Fruit fly (Drosophila melanogaster) whole organism, embryonic: Measurements from ENCODE around the gene Nsun5.

ENCODE experiments used
- Antp ChIP-seq: fragments of 200-800 bp; sonication (Bioruptor generic); optimal IDR thresholded peaks from 3 replicates; lab custom pipeline; 2016; ENCODE audit warnings: missing biosample characterization, missing genetic modification characterization
- Awh ChIP-seq: fragments of 200-800 bp; sonication (Bioruptor generic); IDR thresholded peaks from 2 replicates; pipeline ENCODE4, ENCODE4 v1.3.6; 2022; ENCODE audit warnings: missing biosample characterization, missing genetic modification characterization
- BEAF-32 ChIP-seq: fragments of 200-800 bp; sonication (Bioruptor generic); optimal IDR thresholded peaks from 3 replicates; lab custom pipeline; 2017; ENCODE audit warnings: missing biosample characterization, missing genetic modification characterization, mild to moderate bottlenecking, moderate library complexity, missing genetic modification reagents
- C15 ChIP-seq: fragments of 200-800 bp; sonication (Bioruptor generic); IDR thresholded peaks from 3 replicates; pipeline ENCODE4 v1.3.6; 2022; ENCODE audit warnings: missing biosample characterization, missing genetic modification characterization
- CG1024 ChIP-seq: fragments of 200-800 bp; sonication (Bioruptor generic); IDR thresholded peaks from 2 replicates; pipeline ENCODE4 v1.3.6; 2022; ENCODE audit warnings: missing biosample characterization, missing genetic modification characterization
- CG11398 ChIP-seq: fragments of 200-800 bp; sonication (Bioruptor generic); optimal IDR thresholded peaks from 2 replicates; lab custom pipeline; 2016; ENCODE audit warnings: missing biosample characterization, missing genetic modification characterization
- CG12219 ChIP-seq: fragments of 200-800 bp; sonication (Bioruptor generic); optimal IDR thresholded peaks from 3 replicates; lab custom pipeline; 2018; ENCODE audit warnings: missing biosample characterization, mild to moderate bottlenecking, missing genetic modification characterization
- CG1233 ChIP-seq: fragments of 200-800 bp; sonication (Bioruptor generic); optimal IDR thresholded peaks from 4 replicates; lab custom pipeline; 2018; ENCODE audit warnings: missing biosample characterization, mild to moderate bottlenecking, missing genetic modification characterization
- CG13123 ChIP-seq: fragments of 200-800 bp; sonication (Bioruptor generic); optimal IDR thresholded peaks from 2 replicates; lab custom pipeline; 2016; ENCODE audit warnings: missing biosample characterization, missing genetic modification characterization
- CG18599 ChIP-seq: fragments of 200-800 bp; sonication (Bioruptor generic); optimal IDR thresholded peaks from 3 replicates; lab custom pipeline; 2017; ENCODE audit warnings: missing biosample characterization, missing genetic modification characterization, mild to moderate bottlenecking, moderate library complexity, missing genetic modification reagents
- CG31441 ChIP-seq: fragments of 200-800 bp; sonication (Bioruptor generic); IDR thresholded peaks from 2 replicates; pipeline ENCODE4 v1.3.6; 2022; ENCODE audit warnings: missing biosample characterization, missing genetic modification characterization
- CG33557 ChIP-seq: fragments of 200-800 bp; sonication (Bioruptor generic); optimal IDR thresholded peaks from 2 replicates; lab custom pipeline; 2019; ENCODE audit warnings: missing biosample characterization, mild to moderate bottlenecking, missing genetic modification characterization, moderate library complexity
- CG4424 ChIP-seq: fragments of 200-800 bp; sonication (Bioruptor generic); optimal IDR thresholded peaks from 3 replicates; lab custom pipeline; 2016; ENCODE audit warnings: missing biosample characterization, missing genetic modification characterization
- CG7271 ChIP-seq: fragments of 200-800 bp; sonication (Bioruptor generic); optimal IDR thresholded peaks from 2 replicates; lab custom pipeline; 2018; ENCODE audit warnings: missing biosample characterization, mild to moderate bottlenecking, missing genetic modification characterization, moderate library complexity
- CG8944 ChIP-seq: fragments of 200-800 bp; sonication (Bioruptor generic); optimal IDR thresholded peaks from 3 replicates; lab custom pipeline; 2016; ENCODE audit warnings: missing biosample characterization, missing genetic modification characterization
- CG9215 ChIP-seq: fragments of 200-800 bp; sonication (Bioruptor generic); IDR thresholded peaks from 2 replicates; pipeline ENCODE4 v1.3.6; 2022; ENCODE audit warnings: missing biosample characterization, missing genetic modification characterization
- CG9932 ChIP-seq: fragments of 200-800 bp; sonication (Bioruptor generic); IDR thresholded peaks from 2 replicates; pipeline ENCODE4 v1.3.6; 2022; ENCODE audit warnings: missing biosample characterization, missing genetic modification characterization
- CTCF ChIP-seq: fragments of 200-800 bp; sonication (Bioruptor generic); optimal IDR thresholded peaks from 2 replicates; lab custom pipeline; 2017; ENCODE audit warnings: missing biosample characterization, mild to moderate bottlenecking, missing genetic modification characterization, moderate library complexity
- Dad ChIP-seq: fragments of 200-800 bp; sonication (Bioruptor generic); optimal IDR thresholded peaks from 3 replicates; lab custom pipeline; 2016; ENCODE audit warnings: missing biosample characterization, missing genetic modification characterization
- Deaf1 ChIP-seq: fragments of 200-800 bp; optimal IDR thresholded peaks from 3 replicates; lab custom pipeline; 2019; ENCODE audit warnings: missing biosample characterization, mild to moderate bottlenecking, missing genetic modification characterization, moderate library complexity
- Dip2 ChIP-seq: fragments of 200-800 bp; sonication (Bioruptor generic); IDR thresholded peaks from 2 replicates; pipeline ENCODE4 v1.3.6; 2022; ENCODE audit warnings: missing biosample characterization, missing genetic modification characterization
- E2f1 ChIP-seq: fragments of 200-800 bp; sonication (Bioruptor generic); IDR thresholded peaks from 2 replicates; pipeline ENCODE4 v1.3.6; 2022; ENCODE audit warnings: missing biosample characterization, missing genetic modification characterization
- Fer1 ChIP-seq: fragments of 200-800 bp; sonication (Bioruptor generic); optimal IDR thresholded peaks from 2 replicates; lab custom pipeline; 2017; ENCODE audit warnings: missing biosample characterization, mild to moderate bottlenecking, missing genetic modification characterization
- Fer2 ChIP-seq: fragments of 200-800 bp; sonication (Bioruptor generic); optimal IDR thresholded peaks from 2 replicates; lab custom pipeline; 2018; ENCODE audit warnings: missing biosample characterization, mild to moderate bottlenecking, missing genetic modification characterization, moderate library complexity
- Gsc ChIP-seq: fragments of 200-800 bp; sonication (Bioruptor generic); IDR thresholded peaks from 2 replicates; pipeline ENCODE4 v1.3.6; 2022; ENCODE audit warnings: missing biosample characterization, missing genetic modification characterization
- HLH4C ChIP-seq: fragments of 200-800 bp; sonication (Bioruptor generic); IDR thresholded peaks from 3 replicates; pipeline ENCODE4 v1.3.6; 2022; ENCODE audit warnings: missing biosample characterization, missing genetic modification characterization; ENCODE audit not compliant: partially characterized antibody
- Hr78 ChIP-seq, 2 experiments: fragments of 200-800 bp in 1 of 2; fragments of >200 bp in 1 of 2; sonication (Bioruptor generic) in 1 of 2; optimal IDR thresholded peaks; 2 replicates each; lab custom pipeline; 2017 to 2019; ENCODE audit warnings: missing biosample characterization in 2 of 2, missing genetic modification characterization in 2 of 2, mild to moderate bottlenecking in 1 of 2, moderate library complexity in 1 of 2
- Sry-δ ChIP-seq: fragments of 200-800 bp; sonication (Bioruptor generic); optimal IDR thresholded peaks from 2 replicates; lab custom pipeline; 2016; ENCODE audit warnings: missing biosample characterization, missing genetic modification characterization
- al ChIP-seq: fragments of 200-800 bp; sonication (Bioruptor generic); IDR thresholded peaks from 2 replicates; pipeline ENCODE4 v1.3.6; 2022; ENCODE audit warnings: missing biosample characterization, missing genetic modification characterization
- az2 ChIP-seq: fragments of 200-800 bp; sonication (Bioruptor generic); optimal IDR thresholded peaks from 3 replicates; lab custom pipeline; 2016; ENCODE audit warnings: missing biosample characterization, missing genetic modification characterization
- cad ChIP-seq: fragments of >200 bp; optimal IDR thresholded peaks from 2 replicates; lab custom pipeline; 2017; ENCODE audit warnings: missing biosample characterization, missing genetic modification characterization
- crol ChIP-seq: fragments of 200-800 bp; sonication (Bioruptor generic); IDR thresholded peaks from 2 replicates; pipeline ENCODE4 v1.3.6; 2022; ENCODE audit warnings: missing biosample characterization, missing genetic modification characterization
- dan ChIP-seq: fragments of 200-800 bp; sonication (Bioruptor generic); IDR thresholded peaks from 2 replicates; pipeline ENCODE4 v1.3.6; 2022; ENCODE audit warnings: missing biosample characterization, missing genetic modification characterization
- dmrt11E ChIP-seq: fragments of 200-800 bp; sonication (Bioruptor generic); optimal IDR thresholded peaks from 3 replicates; lab custom pipeline; 2018; ENCODE audit warnings: missing biosample characterization, mild to moderate bottlenecking, missing genetic modification characterization, moderate library complexity
- fu2 ChIP-seq: fragments of 200-800 bp; sonication (Bioruptor generic); optimal IDR thresholded peaks from 2 replicates; lab custom pipeline; 2016; ENCODE audit warnings: missing biosample characterization, missing genetic modification characterization
- gt ChIP-seq: fragments of 200-800 bp; sonication (Bioruptor generic); IDR thresholded peaks from 2 replicates; pipeline ENCODE4 v1.3.6; 2022; ENCODE audit warnings: missing biosample characterization, missing genetic modification characterization
- ham ChIP-seq: fragments of 200-800 bp; sonication (Bioruptor generic); IDR thresholded peaks from 2 replicates; pipeline ENCODE4 v1.3.6; 2022; ENCODE audit warnings: missing biosample characterization, missing genetic modification characterization
- hkb ChIP-seq, 2 experiments: fragments of 200-800 bp in 1 of 2; fragments of >200 bp in 1 of 2; sonication (Bioruptor generic) in 1 of 2; IDR thresholded peaks in 1 of 2; optimal IDR thresholded peaks in 1 of 2; 2 replicates each; pipeline versions ENCODE4 v1.3.6 to Lab custom; 2017 to 2022; ENCODE audit warnings: missing biosample characterization in 1 of 2, missing genetic modification characterization in 1 of 2
- jing ChIP-seq: fragments of 200-800 bp; sonication (Bioruptor generic); optimal IDR thresholded peaks from 2 replicates; lab custom pipeline; 2018; ENCODE audit warnings: missing biosample characterization, mild to moderate bottlenecking, missing genetic modification characterization
- lab ChIP-seq: fragments of 200-800 bp; sonication (Bioruptor generic); optimal IDR thresholded peaks from 3 replicates; lab custom pipeline; 2017; ENCODE audit warnings: missing biosample characterization, missing genetic modification characterization, mild to moderate bottlenecking, moderate library complexity, missing genetic modification reagents
- nmo ChIP-seq: fragments of 200-800 bp; sonication (Bioruptor generic); optimal IDR thresholded peaks from 2 replicates; lab custom pipeline; 2018; ENCODE audit warnings: missing biosample characterization, mild to moderate bottlenecking, missing genetic modification characterization, moderate library complexity
- otp ChIP-seq: fragments of 200-800 bp; sonication (Bioruptor generic); IDR thresholded peaks from 3 replicates; pipeline ENCODE4, ENCODE4 v1.3.6; 2022; ENCODE audit warnings: missing biosample characterization, missing genetic modification characterization
- pb ChIP-seq: fragments of 200-800 bp; sonication (Bioruptor generic); optimal IDR thresholded peaks from 3 replicates; lab custom pipeline; 2016; ENCODE audit warnings: missing biosample characterization, missing genetic modification characterization
- peb ChIP-seq: fragments of 200-800 bp; sonication (Bioruptor generic); IDR thresholded peaks from 2 replicates; pipeline ENCODE4 v1.3.6; 2022; ENCODE audit warnings: missing biosample characterization, missing genetic modification characterization
- psq ChIP-seq: fragments of 200-800 bp; sonication (Bioruptor generic); optimal IDR thresholded peaks from 2 replicates; lab custom pipeline; 2017; ENCODE audit warnings: missing biosample characterization, missing genetic modification characterization
- sens ChIP-seq: fragments of 200-800 bp; sonication (Bioruptor generic); peaks from one replicate; lab custom pipeline; 2016; ENCODE audit warnings: missing biosample characterization, missing genetic modification characterization
- sens-2 ChIP-seq: fragments of 200-800 bp; sonication (Bioruptor generic); IDR thresholded peaks from 2 replicates; pipeline ENCODE4 v1.3.6; 2022; ENCODE audit warnings: missing biosample characterization, missing genetic modification characterization
- so ChIP-seq: fragments of 200-800 bp; sonication (Bioruptor generic); IDR thresholded peaks from 3 replicates; pipeline ENCODE4 v1.3.6; 2022; ENCODE audit warnings: missing biosample characterization, missing genetic modification characterization
- tgo ChIP-seq: fragments of 200-800 bp; sonication (Bioruptor generic); IDR thresholded peaks from 3 replicates; pipeline ENCODE4 v1.3.6; 2022; ENCODE audit warnings: missing biosample characterization, missing genetic modification characterization
- vnd ChIP-seq: fragments of 200-800 bp; sonication (Bioruptor generic); IDR thresholded peaks from 3 replicates; pipeline ENCODE4 v1.3.6; 2022; ENCODE audit warnings: missing biosample characterization, missing genetic modification characterization; ENCODE audit not compliant: partially characterized antibody
- wek ChIP-seq: fragments of 200-800 bp; sonication (Bioruptor generic); optimal IDR thresholded peaks from 3 replicates; lab custom pipeline; 2018; ENCODE audit warnings: missing biosample characterization, mild to moderate bottlenecking, missing genetic modification characterization, moderate library complexity

Gene Nsun5

DNA sequence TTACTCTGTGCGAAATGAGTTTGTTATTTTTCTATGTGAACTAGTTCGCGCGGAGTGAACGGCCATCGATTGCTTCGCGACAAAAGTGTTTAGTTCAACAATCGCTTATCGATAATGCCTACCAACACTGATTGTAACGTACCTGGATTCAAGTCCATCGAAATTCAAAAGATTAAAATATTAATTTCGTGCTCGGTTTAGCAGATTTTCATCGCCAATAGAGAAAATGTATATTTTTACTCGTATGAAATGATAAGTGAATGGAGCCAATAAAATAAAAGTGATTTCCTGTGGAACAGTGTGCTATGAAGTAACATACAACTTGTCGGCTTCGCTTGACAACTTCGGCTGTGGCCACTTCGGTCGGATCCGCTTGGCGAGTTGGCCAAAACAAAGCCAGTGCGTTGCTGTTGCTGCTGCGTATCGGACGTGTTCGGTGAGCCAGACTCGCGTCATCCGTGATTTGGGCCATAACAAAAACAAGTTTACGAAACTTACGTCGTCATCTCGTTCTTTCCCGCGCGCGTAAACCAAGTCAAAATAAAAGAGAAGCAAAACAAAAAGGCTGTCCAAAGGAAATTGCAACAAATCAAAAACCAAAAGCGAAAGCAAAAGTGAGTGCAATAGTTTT lies 18.3 kb upstream of the Nsun5 start, which contains the start of the genes CG5555 and myd (continued):
- TF ChIP-seq Hr78 (GFP tag; optimal IDR thresholded peaks at IDR 0.05; lab: Kevin White, UChicago) = no peak
- no peak for TF ChIP-seq Antp
- TF ChIP-seq CG11398 (GFP tag; lab: Kevin White, UChicago) = peak; percentile 21
- TF ChIP-seq CG1024 = no peak
- no peak for TF ChIP-seq ham (GFP tag; lab: Robert Waterston, UW)
- no peak for TF ChIP-seq jing (GFP tag; lab: Kevin White, UChicago)
- TF ChIP-seq peb (GFP tag; lab: Robert Waterston, UW) = no peak
- TF ChIP-seq hkb (optimal IDR thresholded peaks at IDR 0.05; lab: Kevin White, UChicago) = no peak
- peak; percentile 38; the same call in 1 of the 2 replicates for TF ChIP-seq hkb (GFP tag; IDR thresholded peaks at IDR 0.05; lab: Robert Waterston, UW)
- no peak for TF ChIP-seq wek (GFP tag; lab: Kevin White, UChicago)
- TF ChIP-seq nmo (GFP tag; lab: Kevin White, UChicago) = peak; percentile 44
- TF ChIP-seq CG12219 = no peak
- peak; percentile 26 for TF ChIP-seq fu2 (GFP tag; lab: Kevin White, UChicago)
- TF ChIP-seq dan (GFP tag; lab: Robert Waterston, UW) = no peak
- 0 out of 2 replicates have a peak, but pooled peaks have one; percentile 11 for TF ChIP-seq E2f1
- TF ChIP-seq CG18599 (GFP tag; lab: Kevin White, UChicago) = peak; percentile 53
- TF ChIP-seq Deaf1 (tag; lab: Kevin White, UChicago) = peak; percentile 98
- TF ChIP-seq Awh (GFP tag; lab: Robert Waterston, UW) = no peak
- TF ChIP-seq crol (GFP tag; lab: Robert Waterston, UW) = no peak
- peak; percentile 35; the same call in 2 of the 3 replicates for TF ChIP-seq tgo
- no peak for TF ChIP-seq CG1233 (GFP tag; lab: Kevin White, UChicago)
- TF ChIP-seq CG31441 (GFP tag; lab: Robert Waterston, UW) = peak; percentile 15; the same call in 1 of the 2 replicates
- peak; percentile 91 for TF ChIP-seq HLH4C (GFP tag; lab: Robert Waterston, UW)
- no peak for TF ChIP-seq otp (GFP tag; lab: Robert Waterston, UW)
- peak; percentile 74 for TF ChIP-seq CG9932 (GFP tag; lab: Robert Waterston, UW)
- TF ChIP-seq Sry-δ (GFP tag; lab: Kevin White, UChicago) = peak; percentile 53
- TF ChIP-seq al (GFP tag; lab: Robert Waterston, UW) = no peak
- peak; percentile 47 for TF ChIP-seq pb (GFP tag; lab: Kevin White, UChicago)
- TF ChIP-seq Fer1 = peak; percentile 55
- no peak for TF ChIP-seq CG8944 (GFP tag; lab: Kevin White, UChicago)
- no peak for TF ChIP-seq sens-2
- TF ChIP-seq gt = no peak
- TF ChIP-seq lab = peak; percentile 13
- TF ChIP-seq CG4424 = no peak
- no peak for TF ChIP-seq CG13123
- TF ChIP-seq CG33557 = no peak
- no peak for TF ChIP-seq psq
- 0 out of 3 replicates have a peak, but pooled peaks have one; percentile 13 for TF ChIP-seq so (GFP tag; lab: Robert Waterston, UW)
- TF ChIP-seq Fer2 (tag; lab: Kevin White, UChicago) = no peak
- TF ChIP-seq CG9215 (GFP tag; lab: Robert Waterston, UW) = no peak
- TF ChIP-seq cad (GFP tag; lab: Kevin White, UChicago) = no peak
- no peak for TF ChIP-seq Dip2 (GFP tag; lab: Robert Waterston, UW)
- TF ChIP-seq CG7271 (tag; lab: Kevin White, UChicago) = no peak
- peak; percentile 32 for TF ChIP-seq Dad (GFP tag; lab: Kevin White, UChicago)
- peak; percentile 17 for TF ChIP-seq az2 (GFP tag; lab: Kevin White, UChicago)
- TF ChIP-seq dmrt11E (tag; lab: Kevin White, UChicago) = no peak
- no peak for TF ChIP-seq C15 (GFP tag; lab: Robert Waterston, UW)
- peak; percentile 78 for TF ChIP-seq vnd (GFP tag; lab: Robert Waterston, UW)
- TF ChIP-seq sens (GFP tag; lab: Kevin White, UChicago) = peak; percentile 89
- peak; percentile 67 for TF ChIP-seq BEAF-32 (GFP tag; lab: Kevin White, UChicago)
- no peak for TF ChIP-seq CTCF (GFP tag; lab: Kevin White, UChicago)
- TF ChIP-seq Gsc (GFP tag; lab: Robert Waterston, UW) = no peak
